Worm (Caenorhabditis elegans): ENCODE data around the gene mdt-15.

Gene mdt-15

ce11 chrIII:5876140-5876675 is 42.7 kb upstream of the mdt-15 start, which contains the start of gene aldo-2:
Gene aldo-2, minus strand, starts transcription at chrIII:5876625.
- TF ChIP-seq tra-4 (tag; optimal IDR thresholded peaks at IDR 0.05): no peak
- TF ChIP-seq hnd-1 (tag; optimal IDR thresholded peaks at IDR 0.05): no peak
- TF ChIP-seq ama-1 (optimal IDR thresholded peaks at IDR 0.05): no peak
- TF ChIP-seq scrt-1 (GFP tag; IDR thresholded peaks at IDR 0.05): no peak
- TF ChIP-seq F13C5.2 (tag; optimal IDR thresholded peaks at IDR 0.05): no peak
- no peak for TF ChIP-seq tbx-11 (GFP tag; IDR thresholded peaks at IDR 0.05)
- no peak for TF ChIP-seq hmg-4 (GFP tag; optimal IDR thresholded peaks at IDR 0.05)
- TF ChIP-seq pes-1 (GFP tag; IDR thresholded peaks at IDR 0.05): no peak
- no peak for TF ChIP-seq hmbx-1 (tag; optimal IDR thresholded peaks at IDR 0.05)
- TF ChIP-seq ceh-36 (tag; optimal IDR thresholded peaks at IDR 0.05): no peak
- TF ChIP-seq ets-7 (tag; optimal IDR thresholded peaks at IDR 0.05): no peak

- TF ChIP-seq tbx-37 (GFP tag; conservative IDR thresholded peaks at IDR 0.05) (no peak), hmg-4 (GFP tag; optimal IDR thresholded peaks at IDR 0.05) (no peak), B0310.2 (tag; optimal IDR thresholded peaks at IDR 0.05) (no peak), ets-7 (tag; optimal IDR thresholded peaks at IDR 0.05) (no peak), ceh-13 (GFP tag; optimal IDR thresholded peaks at IDR 0.05) (no peak), pes-1 (GFP tag; IDR thresholded peaks at IDR 0.05) (no peak)
These were observed 42.2 kb upstream of the mdt-15 start for ce11 chrIII:5875705-5876104.

- TF ChIP-seq scrt-1 (GFP tag; IDR thresholded peaks at IDR 0.05): no peak
- no peak for TF ChIP-seq hnd-1 (tag; optimal IDR thresholded peaks at IDR 0.05)
- TF ChIP-seq hmbx-1 (tag; optimal IDR thresholded peaks at IDR 0.05): no peak
- no peak for TF ChIP-seq tbx-11 (GFP tag; IDR thresholded peaks at IDR 0.05)
- no peak for TF ChIP-seq sea-1 (GFP tag; conservative IDR thresholded peaks at IDR 0.05)
- TF ChIP-seq flt-1 (GFP tag; IDR thresholded peaks at IDR 0.05): no peak
- TF ChIP-seq hmg-4 (GFP tag; optimal IDR thresholded peaks at IDR 0.05): no peak
- TF ChIP-seq aly-1 (tag; optimal IDR thresholded peaks at IDR 0.05): no peak
- TF ChIP-seq tbx-37 (GFP tag; conservative IDR thresholded peaks at IDR 0.05): no peak
- no peak for TF ChIP-seq ets-7 (tag; optimal IDR thresholded peaks at IDR 0.05)
- no peak for TF ChIP-seq tra-4 (tag; optimal IDR thresholded peaks at IDR 0.05)
- TF ChIP-seq pes-1 (GFP tag; IDR thresholded peaks at IDR 0.05): no peak
- TF ChIP-seq B0310.2 (tag; optimal IDR thresholded peaks at IDR 0.05): no peak
- no peak for TF ChIP-seq ceh-13 (GFP tag; optimal IDR thresholded peaks at IDR 0.05)
- no peak for TF ChIP-seq ceh-36 (tag; optimal IDR thresholded peaks at IDR 0.05)
- TF ChIP-seq F13C5.2 (tag; optimal IDR thresholded peaks at IDR 0.05): no peak
- no peak for TF ChIP-seq ama-1 (optimal IDR thresholded peaks at IDR 0.05)
These were observed 41.8 kb upstream of the mdt-15 start for ce11 chrIII:5875418-5875702.

- TF ChIP-seq ama-1 (optimal IDR thresholded peaks at IDR 0.05): no peak
- no peak for TF ChIP-seq scrt-1 (GFP tag; IDR thresholded peaks at IDR 0.05)
- no peak for TF ChIP-seq tbx-37 (GFP tag; conservative IDR thresholded peaks at IDR 0.05)
- no peak for TF ChIP-seq ceh-13 (GFP tag; optimal IDR thresholded peaks at IDR 0.05)
- TF ChIP-seq flt-1 (GFP tag; IDR thresholded peaks at IDR 0.05): no peak
- no peak for TF ChIP-seq pes-1 (GFP tag; IDR thresholded peaks at IDR 0.05)
- no peak for TF ChIP-seq B0310.2 (tag; optimal IDR thresholded peaks at IDR 0.05)
- no peak for TF ChIP-seq hmg-4 (GFP tag; optimal IDR thresholded peaks at IDR 0.05)
- no peak for TF ChIP-seq hmbx-1 (tag; optimal IDR thresholded peaks at IDR 0.05)
- no peak for TF ChIP-seq aly-1 (tag; optimal IDR thresholded peaks at IDR 0.05)
- TF ChIP-seq tra-4 (tag; optimal IDR thresholded peaks at IDR 0.05): no peak
- no peak for TF ChIP-seq sea-1 (GFP tag; conservative IDR thresholded peaks at IDR 0.05)
- TF ChIP-seq ets-7 (tag; optimal IDR thresholded peaks at IDR 0.05): no peak
- no peak for TF ChIP-seq F13C5.2 (tag; optimal IDR thresholded peaks at IDR 0.05)
- no peak for TF ChIP-seq ceh-36 (tag; optimal IDR thresholded peaks at IDR 0.05)
- no peak for TF ChIP-seq tbx-11 (GFP tag; IDR thresholded peaks at IDR 0.05)
- TF ChIP-seq hnd-1 (tag; optimal IDR thresholded peaks at IDR 0.05): no peak
These were observed 41.3 kb upstream of the mdt-15 start for ce11 chrIII:5874664-5875417.

- TF ChIP-seq ceh-13 (GFP tag; optimal IDR thresholded peaks at IDR 0.05): no peak
- no peak for TF ChIP-seq F13C5.2 (tag; optimal IDR thresholded peaks at IDR 0.05)
- no peak for TF ChIP-seq ama-1 (optimal IDR thresholded peaks at IDR 0.05)
- no peak for TF ChIP-seq tbx-37 (GFP tag; conservative IDR thresholded peaks at IDR 0.05)
These were observed 40.7 kb upstream of the mdt-15 start for ce11 chrIII:5874263-5874662.

- TF ChIP-seq ama-1 (optimal IDR thresholded peaks at IDR 0.05) (no peak), hmg-4 (GFP tag; optimal IDR thresholded peaks at IDR 0.05) (no peak), scrt-1 (GFP tag; IDR thresholded peaks at IDR 0.05) (no peak), sea-1 (GFP tag; conservative IDR thresholded peaks at IDR 0.05) (no peak), aly-1 (tag; optimal IDR thresholded peaks at IDR 0.05) (no peak), tbx-11 (GFP tag; IDR thresholded peaks at IDR 0.05) (no peak), tra-4 (tag; optimal IDR thresholded peaks at IDR 0.05) (no peak), ceh-13 (GFP tag; optimal IDR thresholded peaks at IDR 0.05) (no peak)
These were observed 38.7 kb upstream of the mdt-15 start for ce11 chrIII:5872288-5872687.

- TF ChIP-seq tbx-37 (GFP tag; conservative IDR thresholded peaks at IDR 0.05) (peak; percentile 66; the same call in 1 of the 2 replicates), ceh-13 (GFP tag; optimal IDR thresholded peaks at IDR 0.05) (no peak), F13C5.2 (tag; optimal IDR thresholded peaks at IDR 0.05) (no peak), scrt-1 (GFP tag; IDR thresholded peaks at IDR 0.05) (no peak), hnd-1 (tag; optimal IDR thresholded peaks at IDR 0.05) (no peak), tbx-11 (GFP tag; IDR thresholded peaks at IDR 0.05) (no peak), B0310.2 (tag; optimal IDR thresholded peaks at IDR 0.05) (no peak), aly-1 (tag; optimal IDR thresholded peaks at IDR 0.05) (no peak), sea-1 (GFP tag; conservative IDR thresholded peaks at IDR 0.05) (no peak), tra-4 (tag; optimal IDR thresholded peaks at IDR 0.05) (no peak), pes-1 (GFP tag; IDR thresholded peaks at IDR 0.05) (peak; percentile 53; the same call in 1 of the 2 replicates), flt-1 (GFP tag; IDR thresholded peaks at IDR 0.05) (no peak), ama-1 (optimal IDR thresholded peaks at IDR 0.05) (no peak), ets-7 (tag; optimal IDR thresholded peaks at IDR 0.05) (no peak), hmbx-1 (tag; optimal IDR thresholded peaks at IDR 0.05) (no peak)
These were observed 38.2 kb upstream of the mdt-15 start, which contains the start of the genes F01F1.11 and F01F1.3 for ce11 chrIII:5871760-5872159. Gene F01F1.11, minus strand, starts transcription at chrIII:5871877. Gene F01F1.3, plus strand, starts transcription at chrIII:5871938.
